Fruit fly (Drosophila melanogaster): Measurements from ENCODE around the gene ko.

- TF ChIP-seq CG7368 (GFP tag; optimal IDR thresholded peaks at IDR 0.05), result no peak
- TF ChIP-seq Gug (GFP tag; IDR thresholded peaks at IDR 0.05), result peak; percentile 58
- no peak for TF ChIP-seq CG6854 (GFP tag; optimal IDR thresholded peaks at IDR 0.05)
- peak; percentile 36 for TF ChIP-seq achi (GFP tag; optimal IDR thresholded peaks at IDR 0.05)
- no peak for TF ChIP-seq Eip93F (GFP tag; optimal IDR thresholded peaks at IDR 0.05)
- TF ChIP-seq dac (GFP tag; optimal IDR thresholded peaks at IDR 0.05), result no peak
- peak; percentile 41 for TF ChIP-seq CG4318 (GFP tag; optimal IDR thresholded peaks at IDR 0.05)
- TF ChIP-seq Sox14 (GFP tag; optimal IDR thresholded peaks at IDR 0.05), result peak; percentile 40
- TF ChIP-seq Sox102F (GFP tag; optimal IDR thresholded peaks at IDR 0.05), result no peak
- TF ChIP-seq net (GFP tag; optimal IDR thresholded peaks at IDR 0.05), result peak; percentile 26
- TF ChIP-seq dsx (GFP tag; optimal IDR thresholded peaks at IDR 0.05; ENCODE audit: poor library complexity, severe bottlenecking), result peak; percentile 15
- TF ChIP-seq fd59A (GFP tag; optimal IDR thresholded peaks at IDR 0.05), result no peak
- no peak for TF ChIP-seq CG9139 (GFP tag; optimal IDR thresholded peaks at IDR 0.05)
These were observed 84.8 kb downstream of the ko start for dm6 chr3L:21046107-21046708.
